Fruit fly (Drosophila melanogaster) whole organism, embryonic: ENCODE results near the gene PGAP1.

Source experiments
- CG1529 ChIP-seq: fragments of 200-800 bp; sonication (Bioruptor generic); optimal IDR thresholded peaks from 3 replicates; lab custom pipeline; 2018; ENCODE audit warnings: missing biosample characterization, missing genetic modification characterization
- Dad ChIP-seq: fragments of 200-800 bp; sonication (Bioruptor generic); optimal IDR thresholded peaks from 3 replicates; lab custom pipeline; 2016; ENCODE audit warnings: missing biosample characterization, missing genetic modification characterization

dm6 chrX:5677400-5678177 lies 11.7 kb downstream of the PGAP1 start:
- peak; percentile 95 for TF ChIP-seq CG1529 (GFP tag; lab: Kevin White, UChicago)
- TF ChIP-seq Dad, result peak; percentile 89
